Worm (Caenorhabditis elegans) whole organism, L2 larva: ENCODE measurements around the gene C04C3.9.

Source experiments
- C34F6.9 ChIP-seq: fragments of 150-350 bp; optimal IDR thresholded peaks from 2 replicates; lab custom pipeline; 2014; ENCODE audit warnings: missing biosample characterization, missing genetic modification characterization
- F13H6.1 ChIP-seq: sonication (generic microtip); optimal IDR thresholded peaks from 2 replicates; lab custom pipeline; 2016; ENCODE audit warnings: missing genetic modification characterization, missing compliant biosample characterization
- R02D3.7 ChIP-seq: fragments of 150-350 bp; optimal IDR thresholded peaks from 2 replicates; lab custom pipeline; 2014; ENCODE audit warnings: missing biosample characterization, missing genetic modification characterization
- aly-2 ChIP-seq: fragments of 150-350 bp; optimal IDR thresholded peaks from 2 replicates; lab custom pipeline; 2014; ENCODE audit warnings: missing biosample characterization, missing genetic modification characterization
- ama-1 ChIP-seq: fragments of 150-350 bp; optimal IDR thresholded peaks from 2 replicates; lab custom pipeline; 2018; ENCODE audit warnings: inconsistent platforms
- ceh-16 ChIP-seq: fragments of 150-350 bp; optimal IDR thresholded peaks from 2 replicates; lab custom pipeline; 2014; ENCODE audit warnings: missing biosample characterization, missing genetic modification characterization
- ceh-82 ChIP-seq: fragments of 150-350 bp; optimal IDR thresholded peaks from 2 replicates; lab custom pipeline; 2014; ENCODE audit warnings: missing biosample characterization, missing genetic modification characterization
- dmd-4 ChIP-seq: sonication (generic microtip); optimal IDR thresholded peaks from 2 replicates; lab custom pipeline; 2017; ENCODE audit warnings: missing biosample characterization, missing genetic modification characterization
- egl-27 ChIP-seq: sonication (generic microtip); optimal IDR thresholded peaks from 3 replicates; lab custom pipeline; 2017; ENCODE audit warnings: missing biosample characterization, missing genetic modification reagents, missing genetic modification characterization
- elt-1 ChIP-seq: fragments of 150-350 bp; optimal IDR thresholded peaks from 2 replicates; lab custom pipeline; 2014; ENCODE audit warnings: missing biosample characterization, missing genetic modification characterization
- fos-1 ChIP-seq: fragments of 150-350 bp; optimal IDR thresholded peaks from 2 replicates; lab custom pipeline; 2014; ENCODE audit warnings: missing biosample characterization, missing genetic modification characterization
- gmeb-1 ChIP-seq: fragments of 150-350 bp; optimal IDR thresholded peaks from 2 replicates; lab custom pipeline; 2014; ENCODE audit warnings: missing biosample characterization, missing genetic modification characterization
- lin-11 ChIP-seq: fragments of 150-350 bp; sonication (generic microtip); optimal IDR thresholded peaks from 2 replicates; lab custom pipeline; 2014; ENCODE audit warnings: missing biosample characterization, missing genetic modification characterization, inconsistent platforms, mixed read lengths
- lin-13 ChIP-seq: fragments of 150-350 bp; optimal IDR thresholded peaks from 2 replicates; lab custom pipeline; 2014; ENCODE audit warnings: missing biosample characterization, missing genetic modification reagents, missing genetic modification characterization
- lin-39 ChIP-seq: fragments of 150-350 bp; optimal IDR thresholded peaks from 2 replicates; lab custom pipeline; 2014; ENCODE audit warnings: missing biosample characterization, missing genetic modification reagents, missing genetic modification characterization
- lsy-2 ChIP-seq, 2 experiments: fragments of 150-350 bp in 1 of 2; sonication (generic microtip) in 1 of 2; optimal IDR thresholded peaks; 2 replicates each; lab custom pipeline; 2014 to 2017; ENCODE audit warnings: missing biosample characterization in 2 of 2, missing genetic modification characterization in 2 of 2
- mab-5 ChIP-seq: fragments of 150-350 bp; optimal IDR thresholded peaks from 2 replicates; lab custom pipeline; 2014; ENCODE audit warnings: missing biosample characterization, missing genetic modification characterization
- mbf-1 ChIP-seq: sonication (generic microtip); optimal IDR thresholded peaks from 2 replicates; lab custom pipeline; 2017; ENCODE audit warnings: missing biosample characterization, missing genetic modification characterization
- mdl-1 ChIP-seq, 2 experiments: fragments of 150-350 bp in 1 of 2; sonication (generic microtip) in 1 of 2; optimal IDR thresholded peaks; 2 replicates each; lab custom pipeline; 2017; ENCODE audit warnings: missing biosample characterization in 2 of 2, missing genetic modification characterization in 2 of 2
- nhr-10 ChIP-seq: sonication (generic microtip); optimal IDR thresholded peaks from 2 replicates; lab custom pipeline; 2017; ENCODE audit warnings: missing biosample characterization, missing genetic modification characterization
- nhr-11 ChIP-seq: fragments of 150-350 bp; optimal IDR thresholded peaks from 2 replicates; lab custom pipeline; 2014; ENCODE audit warnings: missing biosample characterization, missing genetic modification characterization
- nhr-12 ChIP-seq: fragments of 150-350 bp; optimal IDR thresholded peaks from 2 replicates; lab custom pipeline; 2014; ENCODE audit warnings: missing biosample characterization, missing genetic modification characterization
- nhr-129 ChIP-seq: fragments of 150-350 bp; optimal IDR thresholded peaks from 2 replicates; lab custom pipeline; 2014; ENCODE audit warnings: missing biosample characterization, missing genetic modification characterization
- nhr-237 ChIP-seq: fragments of 150-350 bp; optimal IDR thresholded peaks from 2 replicates; lab custom pipeline; 2014; ENCODE audit warnings: missing biosample characterization, missing genetic modification characterization
- nhr-25 ChIP-seq: fragments of 150-350 bp; sonication (generic microtip); optimal IDR thresholded peaks from 3 replicates; lab custom pipeline; 2014; ENCODE audit warnings: missing biosample characterization, missing genetic modification characterization
- nhr-77 ChIP-seq: fragments of 150-350 bp; optimal IDR thresholded peaks from 2 replicates; lab custom pipeline; 2014; ENCODE audit warnings: missing biosample characterization, missing genetic modification characterization
- peb-1 ChIP-seq: fragments of 150-350 bp; optimal IDR thresholded peaks from 2 replicates; lab custom pipeline; 2014; ENCODE audit warnings: missing biosample characterization, missing genetic modification characterization
- sem-4 ChIP-seq: fragments of 150-350 bp; optimal IDR thresholded peaks from 2 replicates; lab custom pipeline; 2014; ENCODE audit warnings: missing biosample characterization, missing genetic modification reagents, missing genetic modification characterization
- skn-1 ChIP-seq: sonication (generic microtip); optimal IDR thresholded peaks from 2 replicates; lab custom pipeline; 2017; ENCODE audit warnings: missing biosample characterization, missing genetic modification characterization
- sma-3 ChIP-seq: sonication (generic microtip); optimal IDR thresholded peaks from 2 replicates; lab custom pipeline; 2016; ENCODE audit warnings: missing genetic modification reagents, missing genetic modification characterization, missing compliant biosample characterization
- sma-9 ChIP-seq, 2 experiments: fragments of 150-350 bp in 1 of 2; sonication (generic microtip) in 1 of 2; optimal IDR thresholded peaks; 2 replicates each; lab custom pipeline; 2014 to 2016; ENCODE audit warnings: missing genetic modification characterization in 2 of 2, mild to moderate bottlenecking in 1 of 2, missing biosample characterization in 1 of 2, missing compliant biosample characterization in 1 of 2, missing genetic modification reagents in 1 of 2, moderate library complexity in 1 of 2
- snpc-4 ChIP-seq: fragments of 150-350 bp; optimal IDR thresholded peaks from 2 replicates; lab custom pipeline; 2014; ENCODE audit warnings: missing biosample characterization, missing genetic modification characterization
- unc-39 ChIP-seq: fragments of 150-350 bp; optimal IDR thresholded peaks from 2 replicates; lab custom pipeline; 2014; ENCODE audit warnings: missing biosample characterization, missing genetic modification characterization
- unc-55 ChIP-seq: fragments of 150-350 bp; sonication (generic microtip); optimal IDR thresholded peaks from 3 replicates; lab custom pipeline; 2014; ENCODE audit warnings: missing biosample characterization, missing genetic modification reagents, missing genetic modification characterization

C04C3.9 gene

ce11 chrIV:3415383-3415782 lies 13.0 kb downstream of the C04C3.9 start, which contains the start of gene lgc-9:
Gene lgc-9 (plus strand): TSS chrIV:3415683.
- TF ChIP-seq egl-27 (tag; lab: Kevin White, UChicago) (no peak), mbf-1 (tag; lab: Kevin White, UChicago) (no peak), lin-11 (tag; lab: Kevin White, UChicago) (no peak), elt-1 (tag; lab: Kevin White, UChicago) (no peak), lin-39 (no peak), skn-1 (tag; lab: Kevin White, UChicago) (no peak), nhr-25 (tag; lab: Kevin White, UChicago) (no peak), unc-39 (tag; lab: Kevin White, UChicago) (no peak), sma-3 (GFP tag; lab: Kevin White, UChicago) (no peak), peb-1 (no peak), lin-13 (GFP tag; lab: Kevin White, UChicago) (no peak), mdl-1 (tag; optimal IDR thresholded peaks at IDR 0.05; lab: Kevin White, UChicago) (no peak), ceh-16 (tag; lab: Kevin White, UChicago) (no peak), mab-5 (tag; lab: Kevin White, UChicago) (no peak), nhr-77 (tag; lab: Kevin White, UChicago) (no peak), dmd-4 (no peak), nhr-10 (tag; lab: Kevin White, UChicago) (no peak)

DNA sequence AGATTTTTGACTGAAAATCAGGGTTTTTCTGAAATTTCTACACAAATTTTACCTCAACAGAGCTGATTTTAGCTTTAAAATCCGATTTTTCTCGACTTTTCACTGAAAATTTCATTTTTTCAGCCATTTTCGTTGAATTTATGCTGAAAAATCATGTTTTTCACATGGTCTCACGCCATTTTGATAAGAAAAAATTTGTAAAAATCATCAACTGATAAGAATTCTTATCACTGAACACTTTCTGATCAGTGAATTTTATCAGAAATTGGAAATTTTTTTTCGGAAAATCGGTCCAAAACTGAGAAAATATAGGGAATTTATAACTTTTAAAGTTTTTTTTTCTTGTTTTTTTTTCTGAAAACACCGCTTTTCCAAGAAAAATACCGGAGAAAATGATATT lies 27.4 kb downstream of the C04C3.9 start:
- TF ChIP-seq dmd-4 (no peak), fos-1 (tag; lab: Kevin White, UChicago) (peak; percentile 63), gmeb-1 (tag; lab: Kevin White, UChicago) (peak; percentile 21)

- TF ChIP-seq lsy-2 (tag; optimal IDR thresholded peaks at IDR 0.05; lab: Kevin White, UChicago), result peak; percentile 78 to 95
- TF ChIP-seq snpc-4, result no peak
- TF ChIP-seq elt-1 (tag; lab: Kevin White, UChicago), result no peak
- TF ChIP-seq nhr-11, result no peak
- TF ChIP-seq lin-11 (tag; lab: Kevin White, UChicago), result peak; percentile 24
- TF ChIP-seq egl-27 (tag; lab: Kevin White, UChicago), result no peak
- no peak for TF ChIP-seq nhr-25 (tag; lab: Kevin White, UChicago)
- peak; percentile 19 for TF ChIP-seq nhr-129 (tag; lab: Kevin White, UChicago)
- no peak for TF ChIP-seq nhr-12 (tag; lab: Kevin White, UChicago)
- no peak for TF ChIP-seq R02D3.7 (tag; lab: Kevin White, UChicago)
- peak; percentile 9 for TF ChIP-seq gmeb-1 (tag; lab: Kevin White, UChicago)
- no peak for TF ChIP-seq aly-2 (tag; lab: Kevin White, UChicago)
- TF ChIP-seq mbf-1 (tag; lab: Kevin White, UChicago), result no peak
- TF ChIP-seq nhr-237, result no peak
- peak; percentile 46 for TF ChIP-seq unc-55 (GFP tag; lab: Kevin White, UChicago)
- peak; percentile 20 for TF ChIP-seq F13H6.1 (tag; lab: Kevin White, UChicago)
Observed at ce11 chrIV:3399015-3399722, 29.2 kb downstream of the C04C3.9 start, which contains the start of the genes dyf-3 and pdhb-1. Gene dyf-3 (minus strand): TSS chrIV:3399231. Gene pdhb-1 (plus strand): TSS chrIV:3399672.

ce11 chrIV:3398078-3398477 lies 30.3 kb downstream of the C04C3.9 start:
- TF ChIP-seq ceh-82 (tag; lab: Kevin White, UChicago), result no peak
- no peak for TF ChIP-seq nhr-237
- no peak for TF ChIP-seq elt-1 (tag; lab: Kevin White, UChicago)
- no peak for TF ChIP-seq ama-1 (lab: Kevin White, UChicago)
- TF ChIP-seq lsy-2 (tag; optimal IDR thresholded peaks at IDR 0.05; lab: Kevin White, UChicago), result no peak
- no peak for TF ChIP-seq C34F6.9 (tag; lab: Kevin White, UChicago)
- TF ChIP-seq gmeb-1 (tag; lab: Kevin White, UChicago), result no peak
- TF ChIP-seq skn-1 (tag; lab: Kevin White, UChicago), result no peak
- TF ChIP-seq sma-3 (GFP tag; lab: Kevin White, UChicago), result no peak
- no peak for TF ChIP-seq mbf-1 (tag; lab: Kevin White, UChicago)
- no peak for TF ChIP-seq nhr-10 (tag; lab: Kevin White, UChicago)
- no peak for TF ChIP-seq ceh-16 (tag; lab: Kevin White, UChicago)
- TF ChIP-seq egl-27 (tag; lab: Kevin White, UChicago), result no peak

DNA sequence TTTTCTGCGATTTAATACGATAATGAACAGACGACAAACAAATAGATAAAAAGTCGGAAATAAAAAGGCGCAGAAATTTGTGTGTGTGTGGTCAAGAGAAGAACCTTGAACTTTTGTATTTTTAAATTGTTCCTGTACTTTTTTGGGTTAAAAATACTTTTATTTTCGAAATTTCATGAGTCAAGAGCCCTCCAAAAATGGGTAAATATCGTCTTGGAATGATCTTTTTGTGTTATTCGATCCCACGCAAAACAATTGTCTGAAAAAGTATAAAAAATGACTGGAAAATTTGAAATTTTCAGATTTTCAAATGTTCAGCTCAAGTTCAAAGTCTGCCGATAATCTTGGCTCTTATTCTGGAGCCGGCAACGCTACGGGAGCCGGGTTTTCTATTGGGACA lies 32.8 kb downstream of the C04C3.9 start, which contains the start of gene C04C3.14:
TSS of gene C04C3.14 (plus strand) at position 301 of the 400 bp plus-strand sequence.
- TF ChIP-seq egl-27 (tag; lab: Kevin White, UChicago) (no peak), sem-4 (tag; lab: Kevin White, UChicago) (no peak), nhr-11 (no peak), sma-9 (GFP tag; optimal IDR thresholded peaks at IDR 0.05; lab: Kevin White, UChicago) (no peak), sma-9 (tag; optimal IDR thresholded peaks at IDR 0.05; lab: Kevin White, UChicago) (no peak), mbf-1 (tag; lab: Kevin White, UChicago) (no peak)
